Worm (Caenorhabditis elegans) whole organism, late embryonic: ENCODE measurements around the gene nas-20.

ENCODE experiments used
- nhr-11 ChIP-seq: fragments of 150-350 bp; optimal IDR thresholded peaks from 2 replicates; lab custom pipeline; 2014; ENCODE audit warnings: missing biosample characterization, missing genetic modification characterization
- rnt-1 ChIP-seq: sonication (generic microtip); optimal IDR thresholded peaks from 2 replicates; lab custom pipeline; 2016; ENCODE audit warnings: missing genetic modification characterization, missing compliant biosample characterization

- no peak for TF ChIP-seq rnt-1
- TF ChIP-seq nhr-11 = no peak
These were observed 16.2 kb upstream of the nas-20 start for ce11 chrV:11488288-11488687.
